Worm (Caenorhabditis elegans) whole organism, young adult: Measurements from ENCODE around the gene rnp-7.

ENCODE experiments used
- B0019.2 ChIP-seq: fragments of 200-800 bp; sonication (Bioruptor generic); conservative IDR thresholded peaks from 2 replicates; pipeline ENCODE4 v1.3.6; 2022; ENCODE audit warnings: missing genetic modification reagents, missing genetic modification characterization, missing compliant biosample characterization
- B0336.3 ChIP-seq: fragments of 200-800 bp; sonication (Bioruptor generic); IDR thresholded peaks from 2 replicates; pipeline ENCODE4 v1.3.6; 2022; ENCODE audit warnings: missing genetic modification characterization, missing compliant biosample characterization
- D2030.7 ChIP-seq: fragments of 200-800 bp; sonication (Bioruptor generic); IDR thresholded peaks from 2 replicates; pipeline ENCODE4 v1.3.6; 2022; ENCODE audit warnings: missing genetic modification reagents, missing genetic modification characterization, missing compliant biosample characterization
- F10E7.11 ChIP-seq: sonication (generic microtip); optimal IDR thresholded peaks from 2 replicates; lab custom pipeline; 2017; ENCODE audit warnings: mild to moderate bottlenecking, missing genetic modification characterization, moderate library complexity, missing compliant biosample characterization
- F23B12.7 ChIP-seq: sonication (generic microtip); optimal IDR thresholded peaks from 2 replicates; lab custom pipeline; 2017; ENCODE audit warnings: missing genetic modification characterization, mild to moderate bottlenecking, missing compliant biosample characterization, antibody characterized with exemption, moderate library complexity; ENCODE audit not compliant: insufficient read depth
- F49E8.2 ChIP-seq: sonication (generic microtip); optimal IDR thresholded peaks from 3 replicates; lab custom pipeline; 2017; ENCODE audit warnings: missing genetic modification characterization, mild to moderate bottlenecking, missing compliant biosample characterization, antibody characterized with exemption, moderate library complexity; ENCODE audit not compliant: insufficient read depth
- F57A8.1 ChIP-seq: fragments of 200-800 bp; sonication (Bioruptor generic); optimal IDR thresholded peaks from 2 replicates; lab custom pipeline; 2018; ENCODE audit warnings: mild to moderate bottlenecking, missing genetic modification characterization, moderate library complexity, missing compliant biosample characterization
- F57C9.4 ChIP-seq: sonication (generic microtip); optimal IDR thresholded peaks from 2 replicates; lab custom pipeline; 2017; ENCODE audit warnings: mild to moderate bottlenecking, missing genetic modification characterization, missing compliant biosample characterization
- T26A5.8 ChIP-seq: sonication (generic microtip); optimal IDR thresholded peaks from 2 replicates; lab custom pipeline; 2016; ENCODE audit warnings: missing genetic modification characterization, missing compliant biosample characterization
- Y53F4B.3 ChIP-seq: fragments of 200-800 bp; sonication (Bioruptor generic); IDR thresholded peaks from 2 replicates; pipeline ENCODE4 v1.3.6; 2022; ENCODE audit warnings: missing genetic modification reagents, missing genetic modification characterization, missing compliant biosample characterization
- Y53G8AR.9 ChIP-seq: fragments of 200-800 bp; sonication (Bioruptor generic); conservative IDR thresholded peaks from 2 replicates; pipeline ENCODE4 v1.3.6; 2022; ENCODE audit warnings: missing genetic modification reagents, missing genetic modification characterization, missing compliant biosample characterization
- Y79H2A.3 ChIP-seq: fragments of 200-800 bp; sonication (Bioruptor generic); conservative IDR thresholded peaks from 2 replicates; pipeline ENCODE4 v1.3.6; 2022; ENCODE audit warnings: missing genetic modification reagents, missing genetic modification characterization, missing compliant biosample characterization
- ama-1 ChIP-seq, 3 experiments: fragments of 150-350 bp in 1 of 3; sonication (generic microtip) in 2 of 3; optimal IDR thresholded peaks; 2 replicates each; lab custom pipeline; 2014 to 2018; ENCODE audit warnings: missing biosample characterization in 2 of 3, missing genetic modification characterization in 2 of 3, missing genetic modification reagents in 2 of 3
- attf-3 ChIP-seq: fragments of 200-800 bp; sonication (Bioruptor generic); conservative IDR thresholded peaks from 2 replicates; pipeline ENCODE4 v1.3.6; 2022; ENCODE audit warnings: missing genetic modification reagents, missing genetic modification characterization, missing compliant biosample characterization
- attf-5 ChIP-seq: fragments of 200-800 bp; sonication (Bioruptor generic); optimal IDR thresholded peaks from 2 replicates; lab custom pipeline; 2018; ENCODE audit warnings: mild to moderate bottlenecking, missing genetic modification characterization, missing compliant biosample characterization
- attf-6 ChIP-seq: fragments of 200-800 bp; sonication (Bioruptor generic); IDR thresholded peaks from 2 replicates; pipeline ENCODE4 v1.3.6; 2022; ENCODE audit warnings: missing genetic modification reagents, missing genetic modification characterization, missing compliant biosample characterization
- cebp-1 ChIP-seq, 2 experiments: fragments of 200-800 bp in 1 of 2; sonication (Bioruptor generic) in 1 of 2; sonication (generic microtip) in 1 of 2; IDR thresholded peaks in 1 of 2; optimal IDR thresholded peaks in 1 of 2; 2 replicates each; pipeline versions ENCODE4 v1.3.6 to Lab custom; 2017 to 2022; ENCODE audit warnings: missing compliant biosample characterization in 2 of 2, missing genetic modification characterization in 2 of 2, mild to moderate bottlenecking in 1 of 2, missing genetic modification reagents in 1 of 2, moderate library complexity in 1 of 2
- ceh-58 ChIP-seq: fragments of 200-800 bp; sonication (Bioruptor generic); IDR thresholded peaks from 2 replicates; pipeline ENCODE4 v1.3.6; 2022; ENCODE audit warnings: missing genetic modification characterization, missing compliant biosample characterization
- ceh-79 ChIP-seq: sonication (generic microtip); optimal IDR thresholded peaks from 2 replicates; lab custom pipeline; 2017; ENCODE audit warnings: mild to moderate bottlenecking, missing genetic modification characterization, missing compliant biosample characterization
- dpff-1 ChIP-seq: sonication (generic microtip); optimal IDR thresholded peaks from 2 replicates; lab custom pipeline; 2017; ENCODE audit warnings: mild to moderate bottlenecking, missing genetic modification characterization, missing compliant biosample characterization
- dpl-1 ChIP-seq: fragments of 150-350 bp; optimal IDR thresholded peaks from 2 replicates; lab custom pipeline; 2014; ENCODE audit warnings: missing biosample characterization, missing genetic modification reagents, missing genetic modification characterization
- efl-1 ChIP-seq: fragments of 150-350 bp; optimal IDR thresholded peaks from 2 replicates; lab custom pipeline; 2014; ENCODE audit warnings: missing biosample characterization, missing genetic modification reagents, missing genetic modification characterization
- egl-44 ChIP-seq: fragments of 200-800 bp; sonication (Bioruptor generic); IDR thresholded peaks from 2 replicates; pipeline ENCODE4 v1.3.6; 2022; ENCODE audit warnings: missing genetic modification reagents, missing genetic modification characterization, missing compliant biosample characterization
- ekl-4 ChIP-seq: fragments of 200-800 bp; sonication (Bioruptor generic); IDR thresholded peaks from 2 replicates; pipeline ENCODE4 v1.3.6; 2022; ENCODE audit warnings: missing genetic modification reagents, missing genetic modification characterization, missing compliant biosample characterization
- ets-4 ChIP-seq: fragments of 200-800 bp; sonication (Bioruptor generic); optimal IDR thresholded peaks from 2 replicates; lab custom pipeline; 2018; ENCODE audit warnings: mild to moderate bottlenecking, missing genetic modification characterization, missing compliant biosample characterization
- fkh-3 ChIP-seq: sonication (generic microtip); optimal IDR thresholded peaks from 2 replicates; lab custom pipeline; 2016; ENCODE audit warnings: mild to moderate bottlenecking, missing genetic modification characterization, missing compliant biosample characterization
- hlh-26 ChIP-seq: fragments of 200-800 bp; sonication (Bioruptor generic); conservative IDR thresholded peaks from 2 replicates; pipeline ENCODE4 v1.3.6; 2022; ENCODE audit warnings: missing genetic modification reagents, missing genetic modification characterization, missing compliant biosample characterization
- hrde-1 ChIP-seq: sonication (generic microtip); optimal IDR thresholded peaks from 2 replicates; lab custom pipeline; 2016; ENCODE audit warnings: missing genetic modification characterization, mild to moderate bottlenecking, missing compliant biosample characterization, moderate library complexity, missing genotype, missing genetic modification reagents, borderline replicate concordance
- lag-1 ChIP-seq: fragments of 200-800 bp; sonication (Bioruptor generic); IDR thresholded peaks from 2 replicates; pipeline ENCODE4 v1.3.6; 2022; ENCODE audit warnings: missing genetic modification reagents, missing genetic modification characterization, missing compliant biosample characterization
- lin-35 ChIP-seq, 3 experiments: fragments of 150-350 bp in 2 of 3; sonication (generic microtip) in 1 of 3; optimal IDR thresholded peaks; 2 replicates each; lab custom pipeline; 2014 to 2018; ENCODE audit warnings: missing biosample characterization in 3 of 3, missing genetic modification characterization in 3 of 3, missing genetic modification reagents in 3 of 3
- lsy-27 ChIP-seq: sonication (generic microtip); optimal IDR thresholded peaks from 2 replicates; lab custom pipeline; 2017; ENCODE audit warnings: missing genetic modification characterization, mild to moderate bottlenecking, missing compliant biosample characterization, antibody characterized with exemption, missing genotype, borderline replicate concordance; ENCODE audit not compliant: insufficient read depth
- mxl-1 ChIP-seq: sonication (generic microtip); optimal IDR thresholded peaks from 2 replicates; lab custom pipeline; 2016; ENCODE audit warnings: missing genetic modification characterization, missing compliant biosample characterization
- pbrm-1 ChIP-seq: fragments of 200-800 bp; sonication (Bioruptor generic); IDR thresholded peaks from 2 replicates; pipeline ENCODE4 v1.3.6; 2022; ENCODE audit warnings: missing genetic modification reagents, missing genetic modification characterization, missing compliant biosample characterization
- pha-4 ChIP-seq: fragments of 150-350 bp; sonication (generic microtip); optimal IDR thresholded peaks from 2 replicates; lab custom pipeline; 2014; ENCODE audit warnings: missing biosample characterization, missing genetic modification reagents, missing genetic modification characterization
- rec-8 ChIP-seq, 2 experiments: sonication (generic microtip); optimal IDR thresholded peaks; 2 replicates each; lab custom pipeline; 2016; ENCODE audit warnings: mild to moderate bottlenecking in 2 of 2, missing genetic modification characterization in 2 of 2, missing genetic modification reagents in 2 of 2, missing genotype in 2 of 2, missing biosample characterization in 1 of 2, missing compliant biosample characterization in 1 of 2, moderate library complexity in 1 of 2
- rpc-1 ChIP-seq, 2 experiments: fragments of 150-350 bp in 1 of 2; sonication (generic microtip) in 1 of 2; optimal IDR thresholded peaks; 2 replicates each; lab custom pipeline; 2014 to 2018; ENCODE audit warnings: missing biosample characterization in 1 of 2, missing genetic modification characterization in 1 of 2, missing genetic modification reagents in 1 of 2, missing genotype in 1 of 2
- sea-2 ChIP-seq: fragments of 200-800 bp; sonication (Bioruptor generic); IDR thresholded peaks from 2 replicates; pipeline ENCODE4 v1.3.6; 2022; ENCODE audit warnings: missing genetic modification characterization, missing compliant biosample characterization
- snpc-3.4 ChIP-seq: sonication (generic microtip); optimal IDR thresholded peaks from 2 replicates; lab custom pipeline; 2017; ENCODE audit warnings: missing genetic modification characterization, mild to moderate bottlenecking, missing compliant biosample characterization, antibody characterized with exemption, moderate library complexity, missing genotype, missing genetic modification reagents
- somi-1 ChIP-seq: fragments of 200-800 bp; sonication (Bioruptor generic); optimal IDR thresholded peaks from 2 replicates; lab custom pipeline; 2018; ENCODE audit warnings: mild to moderate bottlenecking, missing genetic modification characterization, missing compliant biosample characterization
- sptf-2 ChIP-seq: fragments of 200-800 bp; sonication (Bioruptor generic); optimal IDR thresholded peaks from 2 replicates; lab custom pipeline; 2018; ENCODE audit warnings: mild to moderate bottlenecking, missing genetic modification characterization, missing compliant biosample characterization
- tbx-9 ChIP-seq: sonication (generic microtip); optimal IDR thresholded peaks from 2 replicates; lab custom pipeline; 2016; ENCODE audit warnings: borderline replicate concordance, missing genetic modification characterization, inconsistent platforms, missing compliant biosample characterization
- xnd-1 ChIP-seq: sonication (generic microtip); optimal IDR thresholded peaks from 2 replicates; lab custom pipeline; 2016; ENCODE audit warnings: missing genotype, missing genetic modification reagents, missing genetic modification characterization, missing compliant biosample characterization
- zim-3 ChIP-seq: sonication (generic microtip); optimal IDR thresholded peaks from 2 replicates; lab custom pipeline; 2017; ENCODE audit warnings: mild to moderate bottlenecking, missing genetic modification characterization, moderate library complexity, missing compliant biosample characterization
- ztf-22 ChIP-seq: fragments of 200-800 bp; sonication (Bioruptor generic); optimal IDR thresholded peaks from 2 replicates; lab custom pipeline; 2018; ENCODE audit warnings: mild to moderate bottlenecking, missing genetic modification characterization, moderate library complexity, missing compliant biosample characterization
- ztf-28 ChIP-seq: fragments of 200-800 bp; sonication (Bioruptor generic); IDR thresholded peaks from 2 replicates; pipeline ENCODE4 v1.3.6; 2022; ENCODE audit warnings: missing genetic modification reagents, missing genetic modification characterization, missing compliant biosample characterization
- ztf-6 ChIP-seq: fragments of 200-800 bp; sonication (Bioruptor generic); IDR thresholded peaks from 2 replicates; pipeline ENCODE4 v1.3.6; 2022; ENCODE audit warnings: missing genetic modification reagents, missing genetic modification characterization, missing compliant biosample characterization

rnp-7 gene

DNA sequence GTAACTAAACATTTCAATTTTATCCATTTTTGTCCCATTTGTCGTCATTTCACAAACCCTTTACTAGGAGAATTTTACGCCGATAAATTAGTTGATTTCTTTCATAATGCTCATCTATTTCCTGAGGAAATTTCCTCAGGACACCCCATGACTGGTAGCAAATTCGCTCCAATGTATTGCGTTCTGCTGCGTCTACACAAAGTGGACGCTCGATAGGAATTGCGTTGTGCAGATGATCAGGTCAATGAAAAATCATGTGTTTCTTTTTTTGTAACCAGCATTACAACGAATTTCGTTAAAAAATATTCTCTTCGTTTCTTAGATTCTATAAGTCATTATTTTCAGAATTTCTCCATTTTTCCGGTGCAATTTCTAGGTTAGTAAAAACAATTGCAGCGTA lies 20.9 kb upstream of the rnp-7 start, which contains the start of gene epg-4 (continued):
- peak; percentile 27; the same call in 1 of the 2 replicates for TF ChIP-seq D2030.7 (GFP tag; lab: Robert Waterston, UW)
- peak; percentile 52 for TF ChIP-seq hrde-1 (tag; lab: Kevin White, UChicago)
- no peak for TF ChIP-seq sptf-2 (GFP tag; lab: Kevin White, UChicago)
- peak; percentile 9 for TF ChIP-seq snpc-3.4
- TF ChIP-seq rec-8 (tag; optimal IDR thresholded peaks at IDR 0.05; lab: Kevin White, UChicago): no peak
- TF ChIP-seq lsy-27 (tag; lab: Kevin White, UChicago): no peak
- peak; percentile 89 for TF ChIP-seq attf-5 (GFP tag; lab: Kevin White, UChicago)
- TF ChIP-seq attf-3 (GFP tag; lab: Robert Waterston, UW): no peak
- TF ChIP-seq hlh-26 (GFP tag; lab: Robert Waterston, UW): no peak
- 0 out of 2 replicates have a peak, but pooled peaks have one; percentile 33 for TF ChIP-seq ekl-4 (GFP tag; lab: Robert Waterston, UW)
- 0 out of 2 replicates have a peak, but pooled peaks have one; percentile 31 for TF ChIP-seq attf-6 (GFP tag; lab: Robert Waterston, UW)
- TF ChIP-seq lag-1 (GFP tag; lab: Robert Waterston, UW): no peak
- no peak for TF ChIP-seq pha-4 (tag; lab: Kevin White, UChicago)
- TF ChIP-seq ztf-28 (GFP tag; lab: Robert Waterston, UW): no peak
- no peak for TF ChIP-seq ets-4
- no peak for TF ChIP-seq F57C9.4
- no peak for TF ChIP-seq tbx-9 (tag; lab: Kevin White, UChicago)
- TF ChIP-seq cebp-1 (GFP tag; IDR thresholded peaks at IDR 0.05; lab: Robert Waterston, UW): peak; percentile 81
- TF ChIP-seq cebp-1 (tag; optimal IDR thresholded peaks at IDR 0.05; lab: Kevin White, UChicago): peak; percentile 86
- TF ChIP-seq ceh-79 (tag; lab: Kevin White, UChicago): no peak
- no peak for TF ChIP-seq dpl-1 (GFP tag; lab: Kevin White, UChicago)
- peak; percentile 0 for TF ChIP-seq somi-1 (GFP tag; lab: Kevin White, UChicago)
- TF ChIP-seq dpff-1 (tag; lab: Kevin White, UChicago): no peak
- TF ChIP-seq fkh-3: no peak
- TF ChIP-seq mxl-1 (tag; lab: Kevin White, UChicago): no peak
- no peak for TF ChIP-seq ama-1 (optimal IDR thresholded peaks at IDR 0.05; lab: Kevin White, UChicago)
- peak; percentile 2 to 16 for TF ChIP-seq ama-1 (GFP tag; optimal IDR thresholded peaks at IDR 0.05; lab: Kevin White, UChicago)
- TF ChIP-seq F49E8.2 (tag; lab: Kevin White, UChicago): peak; percentile 71
- no peak for TF ChIP-seq ceh-58
- peak; percentile 70 for TF ChIP-seq B0336.3
- 0 out of 2 replicates have a peak, but pooled peaks have one; percentile 45 for TF ChIP-seq Y53G8AR.9 (GFP tag; lab: Robert Waterston, UW)
- no peak for TF ChIP-seq Y79H2A.3
- no peak for TF ChIP-seq rpc-1 (optimal IDR thresholded peaks at IDR 0.05; lab: Kevin White, UChicago)
- TF ChIP-seq rpc-1 (tag; optimal IDR thresholded peaks at IDR 0.05; lab: Kevin White, UChicago): no peak
- no peak for TF ChIP-seq sea-2 (GFP tag; lab: Robert Waterston, UW)
- peak in 1 of 3 experiments; percentile 28 for TF ChIP-seq lin-35 (GFP tag; optimal IDR thresholded peaks at IDR 0.05; lab: Kevin White, UChicago)
- no peak for TF ChIP-seq Y53F4B.3 (GFP tag; lab: Robert Waterston, UW)
- peak; percentile 18 for TF ChIP-seq efl-1 (GFP tag; lab: Kevin White, UChicago)
- no peak for TF ChIP-seq ztf-6 (GFP tag; lab: Robert Waterston, UW)
- no peak for TF ChIP-seq ztf-22
- TF ChIP-seq pbrm-1: peak; percentile 43; the same call in 1 of the 2 replicates
- TF ChIP-seq zim-3: peak; percentile 30
- no peak; the same call in 1 of the 2 replicates for TF ChIP-seq B0019.2
- peak; percentile 13 for TF ChIP-seq F23B12.7 (tag; lab: Kevin White, UChicago)
- TF ChIP-seq egl-44 (GFP tag; lab: Robert Waterston, UW): no peak
- TF ChIP-seq xnd-1 (tag; lab: Kevin White, UChicago): no peak
- no peak for TF ChIP-seq F57A8.1
- TF ChIP-seq T26A5.8: no peak
- no peak for TF ChIP-seq F10E7.11 (tag; lab: Kevin White, UChicago)
